Worm (Caenorhabditis elegans) whole organism, L1 larva: Measurements from ENCODE around the gene srlf-22.

Experiments used
- C34B4.2 ChIP-seq: sonication (generic microtip); optimal IDR thresholded peaks from 2 replicates; lab custom pipeline; 2017; ENCODE audit warnings: mild to moderate bottlenecking, missing genetic modification characterization, missing compliant biosample characterization
- F16B12.6 ChIP-seq: fragments of 150-350 bp; optimal IDR thresholded peaks from 2 replicates; lab custom pipeline; 2014; ENCODE audit warnings: missing biosample characterization, missing genetic modification characterization
- ama-1 ChIP-seq: fragments of 150-350 bp; optimal IDR thresholded peaks from 2 replicates; lab custom pipeline; 2014
- blmp-1 ChIP-seq: fragments of 150-350 bp; optimal IDR thresholded peaks from 2 replicates; lab custom pipeline; 2014; ENCODE audit warnings: missing biosample characterization, missing genetic modification characterization
- ceh-8 ChIP-seq: fragments of 200-800 bp; sonication (Bioruptor generic); optimal IDR thresholded peaks from 2 replicates; lab custom pipeline; 2018; ENCODE audit warnings: mild to moderate bottlenecking, missing genetic modification characterization, moderate library complexity, missing compliant biosample characterization
- ceh-88 ChIP-seq: fragments of 200-800 bp; sonication (Bioruptor generic); IDR thresholded peaks from 2 replicates; pipeline ENCODE4 v1.3.6; 2022; ENCODE audit warnings: missing genetic modification characterization, missing compliant biosample characterization
- ceh-90 ChIP-seq: sonication (generic microtip); optimal IDR thresholded peaks from 2 replicates; lab custom pipeline; 2016; ENCODE audit warnings: missing genetic modification characterization, missing compliant biosample characterization
- ces-1 ChIP-seq: fragments of 150-350 bp; optimal IDR thresholded peaks from 2 replicates; lab custom pipeline; 2014; ENCODE audit warnings: missing biosample characterization, missing genetic modification reagents, missing genetic modification characterization
- dpl-1 ChIP-seq, 3 experiments: fragments of 150-350 bp in 2 of 3; sonication (generic microtip) in 1 of 3; optimal IDR thresholded peaks; 2 replicates each; lab custom pipeline; 2014 to 2017; ENCODE audit warnings: missing biosample characterization in 3 of 3, missing genetic modification characterization in 3 of 3, missing genetic modification reagents in 3 of 3
- efl-3 ChIP-seq: fragments of 200-800 bp; sonication (Bioruptor generic); optimal IDR thresholded peaks from 2 replicates; lab custom pipeline; 2018; ENCODE audit warnings: mild to moderate bottlenecking, missing genetic modification characterization, missing compliant biosample characterization
- egl-27 ChIP-seq, 2 experiments: fragments of 150-350 bp in 1 of 2; sonication (generic microtip); optimal IDR thresholded peaks; 3 replicates each; lab custom pipeline; 2017 to 2018; ENCODE audit warnings: missing biosample characterization in 2 of 2, missing genetic modification characterization in 2 of 2, missing genetic modification reagents in 2 of 2
- elt-2 ChIP-seq: sonication (generic microtip); optimal IDR thresholded peaks from 2 replicates; lab custom pipeline; 2016; ENCODE audit warnings: missing genetic modification characterization, mild to moderate bottlenecking, inconsistent platforms, missing compliant biosample characterization, missing genetic modification reagents
- fkh-10 ChIP-seq: sonication (generic microtip); optimal IDR thresholded peaks from 2 replicates; lab custom pipeline; 2017; ENCODE audit warnings: missing biosample characterization, missing genetic modification reagents, missing genetic modification characterization
- fkh-4 ChIP-seq: sonication (generic microtip); optimal IDR thresholded peaks from 2 replicates; lab custom pipeline; 2016; ENCODE audit warnings: missing compliant biosample characterization, missing genetic modification characterization, borderline replicate concordance
- grh-1 ChIP-seq: fragments of 200-800 bp; sonication (Bioruptor generic); IDR thresholded peaks from 2 replicates; pipeline ENCODE4 v1.3.6; 2022; ENCODE audit warnings: missing genetic modification reagents, missing genetic modification characterization, missing compliant biosample characterization
- irx-1 ChIP-seq: sonication (generic microtip); optimal IDR thresholded peaks from 2 replicates; lab custom pipeline; 2016; ENCODE audit warnings: missing genetic modification characterization, missing compliant biosample characterization
- isw-1 ChIP-seq: fragments of 200-800 bp; sonication (Bioruptor generic); IDR thresholded peaks from 2 replicates; pipeline ENCODE4 v1.3.6; 2022; ENCODE audit warnings: missing genetic modification characterization, missing compliant biosample characterization
- lin-13 ChIP-seq: fragments of 150-350 bp; optimal IDR thresholded peaks from 2 replicates; lab custom pipeline; 2014; ENCODE audit warnings: missing biosample characterization, missing genetic modification reagents, missing genetic modification characterization
- lin-14 ChIP-seq: fragments of 200-800 bp; sonication (Bioruptor generic); optimal IDR thresholded peaks from 2 replicates; lab custom pipeline; 2018; ENCODE audit warnings: mild to moderate bottlenecking, missing genetic modification characterization, moderate library complexity, missing compliant biosample characterization
- lin-35 ChIP-seq, 2 experiments: fragments of 150-350 bp; optimal IDR thresholded peaks; 2 replicates each; lab custom pipeline; 2014; ENCODE audit warnings: missing biosample characterization in 2 of 2, missing genetic modification characterization in 2 of 2, missing genetic modification reagents in 2 of 2
- lin-39 ChIP-seq: fragments of 150-350 bp; optimal IDR thresholded peaks from 2 replicates; lab custom pipeline; 2014; ENCODE audit warnings: missing biosample characterization, missing genetic modification reagents, missing genetic modification characterization
- lir-3 ChIP-seq: sonication (generic microtip); optimal IDR thresholded peaks from 2 replicates; lab custom pipeline; 2016; ENCODE audit warnings: mild to moderate bottlenecking, missing genetic modification characterization, moderate library complexity, missing compliant biosample characterization; ENCODE audit not compliant: poor library complexity
- lsy-2 ChIP-seq, 2 experiments: fragments of 150-350 bp; optimal IDR thresholded peaks; 2 replicates each; lab custom pipeline; 2014; ENCODE audit warnings: missing biosample characterization in 2 of 2, missing genetic modification characterization in 2 of 2
- mab-9 ChIP-seq: fragments of 200-800 bp; sonication (Bioruptor generic); IDR thresholded peaks from 2 replicates; pipeline ENCODE4 v1.3.6; 2022; ENCODE audit warnings: missing genetic modification reagents, missing genetic modification characterization, missing compliant biosample characterization
- mdl-1 ChIP-seq, 2 experiments: fragments of 150-350 bp; optimal IDR thresholded peaks; 2 replicates each; lab custom pipeline; 2014 to 2017; ENCODE audit warnings: missing biosample characterization in 2 of 2, missing genetic modification characterization in 2 of 2, inconsistent platforms in 1 of 2
- mef-2 ChIP-seq: fragments of 150-350 bp; optimal IDR thresholded peaks from 2 replicates; lab custom pipeline; 2014; ENCODE audit warnings: missing biosample characterization, missing genetic modification characterization
- mep-1 ChIP-seq: fragments of 150-350 bp; optimal IDR thresholded peaks from 2 replicates; lab custom pipeline; 2014; ENCODE audit warnings: missing biosample characterization, missing genetic modification characterization
- nhr-11 ChIP-seq: fragments of 150-350 bp; optimal IDR thresholded peaks from 2 replicates; lab custom pipeline; 2014; ENCODE audit warnings: missing biosample characterization, missing genetic modification characterization
- nhr-12 ChIP-seq: sonication (generic microtip); optimal IDR thresholded peaks from 2 replicates; lab custom pipeline; 2017; ENCODE audit warnings: missing biosample characterization, missing genetic modification characterization
- nhr-20 ChIP-seq: sonication (generic microtip); optimal IDR thresholded peaks from 2 replicates; lab custom pipeline; 2016; ENCODE audit warnings: mild to moderate bottlenecking, missing genetic modification characterization, missing compliant biosample characterization
- nhr-237 ChIP-seq: fragments of 150-350 bp; optimal IDR thresholded peaks from 2 replicates; lab custom pipeline; 2014; ENCODE audit warnings: missing biosample characterization, missing genetic modification characterization
- nhr-28 ChIP-seq: fragments of 150-350 bp; optimal IDR thresholded peaks from 2 replicates; lab custom pipeline; 2014; ENCODE audit warnings: missing biosample characterization, missing genetic modification characterization
- nhr-85 ChIP-seq: sonication (generic microtip); peaks from one replicate; lab custom pipeline; 2016; ENCODE audit warnings: missing genetic modification characterization, inconsistent platforms, missing compliant biosample characterization
- nhr-90 ChIP-seq: sonication (generic microtip); optimal IDR thresholded peaks from 2 replicates; lab custom pipeline; 2016; ENCODE audit warnings: mild to moderate bottlenecking, missing genetic modification characterization, missing compliant biosample characterization; ENCODE audit not compliant: poor library complexity
- pag-3 ChIP-seq: sonication (generic microtip); optimal IDR thresholded peaks from 2 replicates; lab custom pipeline; 2017; ENCODE audit warnings: missing genetic modification characterization, mild to moderate bottlenecking, missing compliant biosample characterization, antibody characterized with exemption, borderline replicate concordance; ENCODE audit not compliant: insufficient read depth
- pqm-1 ChIP-seq: sonication (generic microtip); optimal IDR thresholded peaks from 3 replicates; lab custom pipeline; 2017; ENCODE audit warnings: missing biosample characterization, missing genetic modification characterization
- rnt-1 ChIP-seq: sonication (generic microtip); optimal IDR thresholded peaks from 2 replicates; lab custom pipeline; 2016; ENCODE audit warnings: mild to moderate bottlenecking, missing genetic modification characterization, moderate library complexity, missing compliant biosample characterization
- skn-1 ChIP-seq: fragments of 150-350 bp; optimal IDR thresholded peaks from 2 replicates; lab custom pipeline; 2014; ENCODE audit warnings: missing biosample characterization, missing genetic modification characterization
- snpc-4 ChIP-seq: fragments of 150-350 bp; optimal IDR thresholded peaks from 2 replicates; lab custom pipeline; 2014; ENCODE audit warnings: missing biosample characterization, missing genetic modification characterization
- snu-23 ChIP-seq: sonication (generic microtip); optimal IDR thresholded peaks from 2 replicates; lab custom pipeline; 2016; ENCODE audit warnings: missing genetic modification characterization, missing compliant biosample characterization
- sox-4 ChIP-seq: sonication (generic microtip); optimal IDR thresholded peaks from 2 replicates; lab custom pipeline; 2016; ENCODE audit warnings: missing genetic modification characterization, missing compliant biosample characterization
- sptf-1 ChIP-seq: fragments of 150-350 bp; optimal IDR thresholded peaks from 2 replicates; lab custom pipeline; 2014; ENCODE audit warnings: missing biosample characterization, missing genetic modification characterization
- sup-37 ChIP-seq: fragments of 200-800 bp; sonication (Bioruptor generic); optimal IDR thresholded peaks from 2 replicates; lab custom pipeline; 2018; ENCODE audit warnings: mild to moderate bottlenecking, missing genetic modification characterization, missing compliant biosample characterization
- tlp-1 ChIP-seq: fragments of 150-350 bp; optimal IDR thresholded peaks from 2 replicates; lab custom pipeline; 2014; ENCODE audit warnings: missing biosample characterization, missing genetic modification characterization
- unc-30 ChIP-seq: sonication (generic microtip); optimal IDR thresholded peaks from 2 replicates; lab custom pipeline; 2017; ENCODE audit warnings: missing biosample characterization, missing genetic modification characterization
- unc-62 ChIP-seq: fragments of 150-350 bp; optimal IDR thresholded peaks from 2 replicates; lab custom pipeline; 2014; ENCODE audit warnings: missing biosample characterization, missing genetic modification reagents, missing genetic modification characterization
- unc-86 ChIP-seq: sonication (generic microtip); optimal IDR thresholded peaks from 2 replicates; lab custom pipeline; 2016; ENCODE audit warnings: missing genetic modification characterization, missing compliant biosample characterization
- xbp-1 ChIP-seq: sonication (generic microtip); optimal IDR thresholded peaks from 2 replicates; lab custom pipeline; 2016; ENCODE audit warnings: missing genetic modification characterization, missing compliant biosample characterization
- zag-1 ChIP-seq: fragments of 150-350 bp; optimal IDR thresholded peaks from 2 replicates; lab custom pipeline; 2014; ENCODE audit warnings: missing biosample characterization, missing genetic modification characterization
- zip-4 ChIP-seq: fragments of 200-800 bp; sonication (Bioruptor generic); optimal IDR thresholded peaks from 2 replicates; lab custom pipeline; 2018; ENCODE audit warnings: mild to moderate bottlenecking, missing genetic modification characterization, moderate library complexity, missing compliant biosample characterization
- ztf-11 ChIP-seq, 2 experiments: sonication (generic microtip); optimal IDR thresholded peaks; 2 replicates each; lab custom pipeline; 2016 to 2017; ENCODE audit warnings: missing genetic modification characterization in 2 of 2, missing biosample characterization in 1 of 2, missing compliant biosample characterization in 1 of 2
- ztf-4 ChIP-seq: fragments of 150-350 bp; optimal IDR thresholded peaks from 2 replicates; lab custom pipeline; 2014; ENCODE audit warnings: missing biosample characterization, missing genetic modification characterization

The srlf-22 gene

DNA sequence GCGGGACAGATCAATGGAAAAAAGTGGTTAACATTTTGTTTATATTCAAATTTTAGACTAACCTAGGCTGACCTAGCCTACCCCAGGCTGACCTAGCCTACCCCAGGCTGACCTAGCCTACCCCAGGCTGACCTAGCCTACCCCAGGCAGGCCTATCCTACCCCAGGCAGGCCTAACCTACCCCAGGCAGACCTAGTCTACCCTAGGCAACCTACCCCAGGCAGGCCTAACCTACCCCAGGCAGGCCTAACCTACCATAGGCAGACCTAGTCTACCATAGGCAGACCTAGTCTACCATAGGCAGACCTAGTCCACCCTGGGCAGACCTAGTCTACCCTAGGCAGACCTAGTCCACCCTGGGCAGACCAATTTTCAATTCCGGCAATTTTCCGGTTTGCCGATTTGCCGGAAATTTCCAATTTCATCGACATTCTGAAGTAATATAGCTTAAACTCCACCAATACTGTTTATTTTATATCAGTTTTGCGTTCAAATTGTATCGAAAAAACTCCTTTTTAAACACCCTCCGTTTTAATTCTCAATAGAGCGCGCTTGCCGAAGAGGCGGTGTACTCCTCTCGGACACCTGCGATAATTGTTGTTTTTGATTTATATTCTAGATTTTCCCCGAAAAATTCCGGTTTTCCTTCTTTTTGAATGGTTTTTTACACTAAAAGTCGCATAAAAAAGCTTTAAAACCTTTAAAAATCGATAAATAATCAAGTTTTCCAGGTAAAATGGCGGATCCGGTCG lies 13.5 kb downstream of the srlf-22 start, which contains the start of gene trm-2A (continued):
- TF ChIP-seq ceh-8 (GFP tag; lab: Kevin White, UChicago) (peak; percentile 21), unc-86 (tag; lab: Kevin White, UChicago) (peak; percentile 63), ceh-90 (tag; lab: Kevin White, UChicago) (peak; percentile 33), nhr-237 (tag; lab: Kevin White, UChicago) (no peak), ztf-4 (tag; lab: Kevin White, UChicago) (peak; percentile 35), snu-23 (peak; percentile 92), rnt-1 (tag; lab: Kevin White, UChicago) (peak; percentile 94), mep-1 (tag; lab: Kevin White, UChicago) (peak; percentile 87), zag-1 (tag; lab: Kevin White, UChicago) (no peak), fkh-4 (tag; lab: Kevin White, UChicago) (peak; percentile 25), irx-1 (tag; lab: Kevin White, UChicago) (peak; percentile 70), nhr-12 (tag; lab: Kevin White, UChicago) (no peak), ceh-88 (GFP tag; lab: Robert Waterston, UW) (no peak), C34B4.2 (tag; lab: Kevin White, UChicago) (no peak), lir-3 (tag; lab: Kevin White, UChicago) (no peak), nhr-28 (tag; lab: Kevin White, UChicago) (no peak), ama-1 (lab: Kevin White, UChicago) (peak; percentile 14), pqm-1 (tag; lab: Kevin White, UChicago) (no peak), blmp-1 (tag; lab: Kevin White, UChicago) (peak; percentile 75), ztf-11 (tag; optimal IDR thresholded peaks at IDR 0.05; lab: Kevin White, UChicago) (peak in 1 of 2 experiments; percentile 75), isw-1 (GFP tag; lab: Robert Waterston, UW) (peak; percentile 64), unc-30 (tag; lab: Kevin White, UChicago) (peak; percentile 11), sox-4 (peak; percentile 53), nhr-90 (tag; lab: Kevin White, UChicago) (peak; percentile 85), grh-1 (GFP tag; lab: Robert Waterston, UW) (peak; percentile 81), lin-35 (GFP tag; optimal IDR thresholded peaks at IDR 0.05; lab: Kevin White, UChicago) (peak; percentile 98 to 99), sptf-1 (no peak), zip-4 (GFP tag; lab: Kevin White, UChicago) (peak; percentile 19), mdl-1 (tag; optimal IDR thresholded peaks at IDR 0.05; lab: Kevin White, UChicago) (peak in 1 of 2 experiments; percentile 63), skn-1 (peak; percentile 86), lin-14 (GFP tag; lab: Kevin White, UChicago) (peak; percentile 94), nhr-11 (tag; lab: Kevin White, UChicago) (peak; percentile 52), lin-39 (peak; percentile 53), nhr-85 (tag; lab: Kevin White, UChicago) (peak; percentile 91), pag-3 (tag; lab: Kevin White, UChicago) (no peak), egl-27 (tag; optimal IDR thresholded peaks at IDR 0.05; lab: Kevin White, UChicago) (no peak), mef-2 (tag; lab: Kevin White, UChicago) (no peak), xbp-1 (peak; percentile 82), efl-3 (GFP tag; lab: Kevin White, UChicago) (no peak), fkh-10 (no peak), sup-37 (GFP tag; lab: Kevin White, UChicago) (peak; percentile 6), ces-1 (GFP tag; lab: Kevin White, UChicago) (no peak), snpc-4 (tag; lab: Kevin White, UChicago) (peak; percentile 11), tlp-1 (no peak), F16B12.6 (tag; lab: Kevin White, UChicago) (peak; percentile 50), nhr-20 (tag; lab: Kevin White, UChicago) (peak; percentile 91), elt-2 (tag; lab: Kevin White, UChicago) (peak; percentile 27), mab-9 (peak; percentile 51; the same call in 1 of the 2 replicates), lsy-2 (tag; optimal IDR thresholded peaks at IDR 0.05; lab: Kevin White, UChicago) (peak; percentile 83 to 88), unc-62 (no peak), dpl-1 (GFP tag; optimal IDR thresholded peaks at IDR 0.05; lab: Kevin White, UChicago) (peak; percentile 89 to 98 (median 98)), lin-13 (peak; percentile 64)
